Fruit fly (Drosophila melanogaster) whole organism, wandering third instar larva: Measurements from ENCODE around the gene Sh.

ENCODE experiments used
- Abd-B ChIP-seq: fragments of >200 bp; optimal IDR thresholded peaks from 2 replicates; lab custom pipeline; 2017; ENCODE audit warnings: missing biosample characterization, missing genetic modification characterization
- CG32264 ChIP-seq: fragments of 200-800 bp; sonication (Bioruptor generic); optimal IDR thresholded peaks from 2 replicates; lab custom pipeline; 2016; ENCODE audit warnings: missing biosample characterization, missing genetic modification characterization
- CG9705 ChIP-seq: fragments of 200-800 bp; sonication (Bioruptor generic); optimal IDR thresholded peaks from 2 replicates; lab custom pipeline; 2018; ENCODE audit warnings: missing biosample characterization, mild to moderate bottlenecking, missing genetic modification characterization
- CrebA ChIP-seq: fragments of 200-800 bp; sonication (Bioruptor generic); optimal IDR thresholded peaks from 2 replicates; lab custom pipeline; 2016; ENCODE audit warnings: missing biosample characterization, mild to moderate bottlenecking, missing genetic modification characterization, borderline replicate concordance
- Dfd ChIP-seq: fragments of >200 bp; optimal IDR thresholded peaks from 2 replicates; lab custom pipeline; 2017; ENCODE audit warnings: missing biosample characterization, missing genetic modification characterization
- Dif ChIP-seq: fragments of 200-275, 200-300 bp; sonication (Bioruptor generic); optimal IDR thresholded peaks from 2 replicates; lab custom pipeline; 2018; ENCODE audit warnings: missing biosample characterization, missing genetic modification characterization; ENCODE audit not compliant: partially characterized antibody
- GATAd ChIP-seq: sonication (Bioruptor generic); optimal IDR thresholded peaks from 2 replicates; lab custom pipeline; 2016; ENCODE audit warnings: missing biosample characterization, missing genetic modification characterization
- HLH106 ChIP-seq: fragments of 200-800 bp; optimal IDR thresholded peaks from 3 replicates; lab custom pipeline; 2019; ENCODE audit warnings: missing biosample characterization, mild to moderate bottlenecking, missing genetic modification characterization, moderate library complexity
- Hnf4 ChIP-seq: fragments of 200-800 bp; sonication (Bioruptor generic); optimal IDR thresholded peaks from 2 replicates; lab custom pipeline; 2016; ENCODE audit warnings: missing biosample characterization, mild to moderate bottlenecking, missing genetic modification characterization
- Hr78 ChIP-seq: fragments of >200 bp; optimal IDR thresholded peaks from 2 replicates; lab custom pipeline; 2017; ENCODE audit warnings: missing biosample characterization, missing genetic modification characterization
- Hr83 ChIP-seq: fragments of 200-300 bp; sonication (Bioruptor generic); optimal IDR thresholded peaks from 2 replicates; lab custom pipeline; 2016; ENCODE audit warnings: missing biosample characterization, mild to moderate bottlenecking, missing genetic modification characterization, moderate library complexity; ENCODE audit not compliant: poor library complexity, severe bottlenecking
- Jra ChIP-seq: sonication (Bioruptor generic); optimal IDR thresholded peaks from 2 replicates; lab custom pipeline; 2016; ENCODE audit warnings: missing biosample characterization, missing genetic modification characterization
- Mio ChIP-seq: sonication (Bioruptor generic); optimal IDR thresholded peaks from 2 replicates; lab custom pipeline; 2016; ENCODE audit warnings: missing biosample characterization, missing genetic modification characterization
- Myc ChIP-seq: fragments of >200 bp; optimal IDR thresholded peaks from 2 replicates; lab custom pipeline; 2017
- N ChIP-seq: fragments of >200 bp; optimal IDR thresholded peaks from 2 replicates; lab custom pipeline; 2018; ENCODE audit warnings: missing biosample characterization, missing external identifiers, missing genetic modification characterization
- OdsH ChIP-seq: fragments of 200-800 bp; sonication (Bioruptor generic); optimal IDR thresholded peaks from 2 replicates; lab custom pipeline; 2016; ENCODE audit warnings: missing biosample characterization, mild to moderate bottlenecking, missing genetic modification characterization
- Rel ChIP-seq, 2 experiments: fragments of 200-800 bp; sonication (Bioruptor generic) in 1 of 2; optimal IDR thresholded peaks; 2 replicates in 1 of 2; 3 replicates in 1 of 2; lab custom pipeline; 2016 to 2019; ENCODE audit warnings: mild to moderate bottlenecking in 2 of 2, missing biosample characterization in 2 of 2, missing genetic modification characterization in 2 of 2, moderate library complexity in 1 of 2
- Sp1 ChIP-seq: fragments of 200-800 bp; sonication (Bioruptor generic); optimal IDR thresholded peaks from 3 replicates; lab custom pipeline; 2019; ENCODE audit warnings: missing biosample characterization, mild to moderate bottlenecking, missing genetic modification characterization, moderate library complexity
- Vsx2 ChIP-seq: fragments of 200-300, 225-300 bp; sonication (Bioruptor generic); optimal IDR thresholded peaks from 2 replicates; lab custom pipeline; 2018; ENCODE audit warnings: missing biosample characterization, missing genetic modification characterization; ENCODE audit not compliant: partially characterized antibody
- br ChIP-seq: fragments of 200-800 bp; sonication (Bioruptor generic); optimal IDR thresholded peaks from 2 replicates; lab custom pipeline; 2016; ENCODE audit warnings: missing biosample characterization, missing genetic modification characterization
- brk ChIP-seq: fragments of 200-800 bp; sonication (Bioruptor generic); optimal IDR thresholded peaks from 2 replicates; lab custom pipeline; 2016; ENCODE audit warnings: missing biosample characterization, mild to moderate bottlenecking, missing genetic modification characterization
- dl ChIP-seq, 2 experiments: fragments of 175-275, 200-275 bp in 1 of 2; fragments of 200-275 bp in 1 of 2; sonication (Bioruptor generic); optimal IDR thresholded peaks; lab custom pipeline; 2018; ENCODE audit warnings: mild to moderate bottlenecking in 2 of 2, missing biosample characterization in 2 of 2, missing genetic modification characterization in 2 of 2, moderate library complexity in 2 of 2; ENCODE audit not compliant: partially characterized antibody in 2 of 2, insufficient read depth in 1 of 2
- dmrt93B ChIP-seq: fragments of 200-800 bp; sonication (Bioruptor generic); optimal IDR thresholded peaks from 2 replicates; lab custom pipeline; 2018; ENCODE audit warnings: missing biosample characterization, mild to moderate bottlenecking, missing genetic modification characterization
- dsf ChIP-seq: sonication (Bioruptor generic); optimal IDR thresholded peaks from 2 replicates; lab custom pipeline; 2016; ENCODE audit warnings: missing biosample characterization, missing genetic modification characterization, borderline replicate concordance
- ey ChIP-seq: fragments of 200-800 bp; sonication (Bioruptor generic); optimal IDR thresholded peaks from 2 replicates; lab custom pipeline; 2016; ENCODE audit warnings: missing biosample characterization, missing genetic modification characterization
- foxo ChIP-seq, 2 experiments: fragments of 200-800 bp; sonication (Bioruptor generic); optimal IDR thresholded peaks; 2 replicates in 1 of 2; 3 replicates in 1 of 2; lab custom pipeline; 2016 to 2017; ENCODE audit warnings: missing biosample characterization in 2 of 2, missing genetic modification characterization in 2 of 2
- fru ChIP-seq: fragments of 200-800 bp; sonication (Bioruptor generic); optimal IDR thresholded peaks from 3 replicates; lab custom pipeline; 2016; ENCODE audit warnings: missing biosample characterization, mild to moderate bottlenecking, missing genetic modification characterization
- h ChIP-seq: fragments of 200-800 bp; sonication (Bioruptor generic); optimal IDR thresholded peaks from 3 replicates; lab custom pipeline; 2016; ENCODE audit warnings: missing biosample characterization, mild to moderate bottlenecking, missing genetic modification characterization
- jim ChIP-seq: fragments of 175-275, 200-325 bp; sonication (Bioruptor generic); optimal IDR thresholded peaks from 2 replicates; lab custom pipeline; 2016; ENCODE audit warnings: missing biosample characterization, mild to moderate bottlenecking, missing genetic modification characterization
- lola ChIP-seq: fragments of >200 bp; optimal IDR thresholded peaks from 2 replicates; lab custom pipeline; 2017; ENCODE audit warnings: missing biosample characterization, missing genetic modification characterization
- pan ChIP-seq: fragments of >200 bp; optimal IDR thresholded peaks from 2 replicates; lab custom pipeline; 2017
- psq ChIP-seq: fragments of 200-800 bp; sonication (Bioruptor generic); optimal IDR thresholded peaks from 3 replicates; lab custom pipeline; 2017; ENCODE audit warnings: missing biosample characterization, mild to moderate bottlenecking, missing genetic modification characterization, moderate library complexity
- rgr ChIP-seq: fragments of 200-800 bp; sonication (Bioruptor generic); optimal IDR thresholded peaks from 3 replicates; lab custom pipeline; 2016; ENCODE audit warnings: missing biosample characterization, mild to moderate bottlenecking, missing genetic modification characterization
- sage ChIP-seq: fragments of 200-800 bp; sonication (Bioruptor generic); optimal IDR thresholded peaks from 2 replicates; lab custom pipeline; 2016; ENCODE audit warnings: missing biosample characterization, mild to moderate bottlenecking, missing genetic modification characterization
- sv ChIP-seq: fragments of 200-800 bp; sonication (Bioruptor generic); optimal IDR thresholded peaks from 3 replicates; lab custom pipeline; 2016; ENCODE audit warnings: missing biosample characterization, missing genetic modification characterization
- tai ChIP-seq: sonication (Bioruptor generic); optimal IDR thresholded peaks from 2 replicates; lab custom pipeline; 2016; ENCODE audit warnings: missing biosample characterization, missing genetic modification characterization
- usp ChIP-seq: fragments of >200 bp; optimal IDR thresholded peaks from 2 replicates; lab custom pipeline; 2017; ENCODE audit warnings: missing biosample characterization, missing genetic modification characterization
- woc ChIP-seq: sonication (Bioruptor generic); optimal IDR thresholded peaks from 2 replicates; lab custom pipeline; 2016; ENCODE audit warnings: missing biosample characterization, mild to moderate bottlenecking, missing genetic modification characterization

The Sh gene

DNA sequence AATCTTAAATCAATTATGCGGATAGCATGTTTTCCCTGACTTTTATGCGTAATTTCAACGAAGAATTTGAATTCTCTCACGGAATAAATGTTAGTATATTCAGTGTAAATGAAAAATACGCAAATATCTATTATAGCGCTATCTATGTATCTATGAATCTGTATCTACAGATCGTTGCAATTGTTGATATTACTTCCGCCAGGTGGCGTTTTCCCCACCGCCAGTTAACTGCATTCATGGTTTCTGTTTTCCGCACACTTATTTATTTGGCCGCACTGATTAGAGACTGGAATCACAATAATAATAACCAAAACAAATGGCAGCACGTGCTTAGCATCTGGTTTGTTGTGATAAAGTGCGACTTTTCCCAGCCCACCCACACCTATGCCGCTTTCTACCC lies 180.3 kb downstream of the Sh start:
- TF ChIP-seq Abd-B (GFP tag; lab: Kevin White, UChicago) (no peak), OdsH (no peak), Hnf4 (no peak), rgr (GFP tag; lab: Kevin White, UChicago) (no peak), sv (GFP tag; lab: Kevin White, UChicago) (no peak), Sp1 (no peak), woc (GFP tag; lab: Kevin White, UChicago) (no peak), Vsx2 (GFP tag; lab: Kevin White, UChicago) (no peak), lola (no peak), Mio (GFP tag; lab: Kevin White, UChicago) (no peak), h (GFP tag; lab: Kevin White, UChicago) (no peak)

DNA sequence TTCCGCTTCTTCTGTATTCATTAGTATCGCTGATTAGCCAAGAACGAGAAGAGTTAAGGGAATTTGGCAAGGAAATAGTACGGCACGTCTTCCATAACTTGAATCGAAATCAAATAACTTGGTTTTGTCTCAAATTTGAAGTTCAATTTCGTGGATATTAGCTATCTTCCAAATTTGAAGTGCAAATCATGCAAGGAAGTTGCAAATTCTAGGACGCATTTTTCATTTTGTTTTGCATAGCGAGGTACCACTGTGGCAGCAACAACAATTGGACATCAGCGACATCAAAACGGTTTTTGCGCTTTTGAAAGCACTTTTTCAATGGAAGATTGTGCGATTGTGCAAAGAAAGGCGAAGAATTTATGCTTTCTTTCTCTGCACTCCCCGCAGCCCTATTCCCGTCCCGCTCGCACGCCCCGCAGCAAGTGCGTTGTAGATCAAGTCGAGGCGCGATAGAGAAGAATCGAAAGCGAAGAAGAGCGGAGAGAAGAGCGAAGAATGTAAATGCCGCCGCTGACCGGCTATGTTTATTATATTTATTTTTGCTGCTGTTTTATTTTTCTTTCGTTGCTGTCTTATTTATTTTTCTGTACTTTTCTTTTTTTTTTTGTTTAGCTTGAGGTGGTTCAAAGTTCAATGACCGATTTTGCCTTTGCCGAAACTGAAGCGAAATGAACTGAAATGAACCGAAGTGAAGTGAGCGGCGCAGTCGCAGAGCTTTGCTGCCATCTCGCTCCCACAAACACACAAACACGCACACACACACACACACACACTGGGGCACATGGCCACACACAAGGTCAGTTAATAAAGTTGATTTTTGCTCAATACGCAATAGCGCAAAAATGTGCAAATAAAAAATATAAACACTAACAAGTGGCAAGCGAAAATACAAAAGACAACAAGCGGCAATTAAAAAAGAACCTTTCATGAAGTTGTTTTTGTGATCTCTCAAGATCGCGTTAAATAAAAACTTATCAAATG lies 181.6 kb downstream of the Sh start:
- TF ChIP-seq CG32264: no peak
- no peak for TF ChIP-seq pan
- TF ChIP-seq tai (GFP tag; lab: Kevin White, UChicago): peak; percentile 38
- TF ChIP-seq usp (GFP tag; lab: Kevin White, UChicago): no peak
- peak; percentile 19 for TF ChIP-seq woc (GFP tag; lab: Kevin White, UChicago)
- peak; percentile 24 for TF ChIP-seq CG9705 (GFP tag; lab: Kevin White, UChicago)
- TF ChIP-seq dsf (GFP tag; lab: Kevin White, UChicago): no peak
- TF ChIP-seq Myc (lab: Kevin White, UChicago): no peak
- TF ChIP-seq sv (GFP tag; lab: Kevin White, UChicago): no peak
- peak; percentile 38 for TF ChIP-seq CrebA (GFP tag; lab: Kevin White, UChicago)
- peak; percentile 64 for TF ChIP-seq Dfd (GFP tag; lab: Kevin White, UChicago)
- no peak for TF ChIP-seq jim (GFP tag; lab: Kevin White, UChicago)
- TF ChIP-seq rgr (GFP tag; lab: Kevin White, UChicago): peak; percentile 80
- peak in 1 of 2 experiments; percentile 89 for TF ChIP-seq foxo (GFP tag; optimal IDR thresholded peaks at IDR 0.05; lab: Kevin White, UChicago)
- peak; percentile 78 for TF ChIP-seq HLH106 (tag; lab: Kevin White, UChicago)
- no peak for TF ChIP-seq Mio (GFP tag; lab: Kevin White, UChicago)
- TF ChIP-seq Jra (GFP tag; lab: Kevin White, UChicago): no peak
- peak; percentile 9 for TF ChIP-seq Rel (GFP tag; optimal IDR thresholded peaks at IDR 0.05; lab: Kevin White, UChicago)
- TF ChIP-seq Rel (tag; optimal IDR thresholded peaks at IDR 0.05; lab: Kevin White, UChicago): peak; percentile 28
- TF ChIP-seq Hr83 (GFP tag; lab: Kevin White, UChicago): no peak
- no peak for TF ChIP-seq Abd-B (GFP tag; lab: Kevin White, UChicago)
- TF ChIP-seq h (GFP tag; lab: Kevin White, UChicago): peak; percentile 81
- TF ChIP-seq brk (GFP tag; lab: Kevin White, UChicago): no peak
- TF ChIP-seq Sp1: peak; percentile 35
- no peak for TF ChIP-seq N (GFP tag; lab: Kevin White, UChicago)
- TF ChIP-seq sage (GFP tag; lab: Kevin White, UChicago): peak; percentile 1
- TF ChIP-seq psq (GFP tag; lab: Kevin White, UChicago): peak; percentile 70
- TF ChIP-seq dl (GFP tag; optimal IDR thresholded peaks at IDR 0.05; lab: Kevin White, UChicago; ENCODE audit: insufficient read depth in 1 of 2, partially characterized antibody in 2 of 2): no peak
- peak; percentile 39 for TF ChIP-seq dmrt93B (GFP tag; lab: Kevin White, UChicago)
- no peak for TF ChIP-seq Dif (GFP tag; lab: Kevin White, UChicago)
- TF ChIP-seq Hr78 (GFP tag; lab: Kevin White, UChicago): no peak
- TF ChIP-seq ey: peak; percentile 85
- TF ChIP-seq fru (GFP tag; lab: Kevin White, UChicago): peak; percentile 80
- TF ChIP-seq br: peak; percentile 74
- no peak for TF ChIP-seq GATAd (GFP tag; lab: Kevin White, UChicago)
- TF ChIP-seq Hnf4: peak; percentile 57
- TF ChIP-seq OdsH: peak; percentile 47
- TF ChIP-seq lola: no peak
- peak; percentile 5 for TF ChIP-seq Vsx2 (GFP tag; lab: Kevin White, UChicago)
